Fruit fly (Drosophila melanogaster) whole organism, embryonic: ENCODE measurements around the gene sdk.

Experiments used
- Antp ChIP-seq: fragments of 200-800 bp; sonication (Bioruptor generic); optimal IDR thresholded peaks from 3 replicates; lab custom pipeline; 2016; ENCODE audit warnings: missing biosample characterization, missing genetic modification characterization
- Asciz ChIP-seq: fragments of 200-800 bp; sonication (Bioruptor generic); optimal IDR thresholded peaks from 2 replicates; lab custom pipeline; 2017; ENCODE audit warnings: missing biosample characterization, mild to moderate bottlenecking, missing genetic modification characterization, missing genetic modification reagents
- Bdp1 ChIP-seq: fragments of 200-800 bp; sonication (Bioruptor generic); optimal IDR thresholded peaks from 3 replicates; lab custom pipeline; 2016; ENCODE audit warnings: missing biosample characterization, missing genetic modification characterization
- Blimp-1 ChIP-seq: fragments of 200-800 bp; sonication (Bioruptor generic); optimal IDR thresholded peaks from 3 replicates; lab custom pipeline; 2018; ENCODE audit warnings: missing biosample characterization, missing genetic modification characterization, mild to moderate bottlenecking, moderate library complexity, missing genetic modification reagents
- CG1024 ChIP-seq: fragments of 200-800 bp; sonication (Bioruptor generic); IDR thresholded peaks from 2 replicates; pipeline ENCODE4 v1.3.6; 2022; ENCODE audit warnings: missing biosample characterization, missing genetic modification characterization
- CG10267 ChIP-seq: fragments of 200-800 bp; sonication (Bioruptor generic); optimal IDR thresholded peaks from 2 replicates; lab custom pipeline; 2018; ENCODE audit warnings: missing biosample characterization, mild to moderate bottlenecking, missing genetic modification characterization, moderate library complexity
- CG10543 ChIP-seq: fragments of 200-800 bp; sonication (Bioruptor generic); optimal IDR thresholded peaks from 3 replicates; lab custom pipeline; 2017; ENCODE audit warnings: missing biosample characterization, mild to moderate bottlenecking, missing genetic modification characterization, moderate library complexity
- CG12299 ChIP-seq: fragments of 200-800 bp; sonication (Bioruptor generic); optimal IDR thresholded peaks from 2 replicates; lab custom pipeline; 2018; ENCODE audit warnings: missing biosample characterization, mild to moderate bottlenecking, missing genetic modification characterization
- CG14710 ChIP-seq: fragments of 200-800 bp; sonication (Bioruptor generic); optimal IDR thresholded peaks from 3 replicates; lab custom pipeline; 2019; ENCODE audit warnings: missing biosample characterization, mild to moderate bottlenecking, missing genetic modification characterization, moderate library complexity
- CG15011 ChIP-seq: fragments of 200-800 bp; sonication (Bioruptor generic); optimal IDR thresholded peaks from 3 replicates; lab custom pipeline; 2018; ENCODE audit warnings: missing biosample characterization, mild to moderate bottlenecking, missing genetic modification characterization
- CG1529 ChIP-seq: fragments of 200-800 bp; sonication (Bioruptor generic); optimal IDR thresholded peaks from 3 replicates; lab custom pipeline; 2018; ENCODE audit warnings: missing biosample characterization, missing genetic modification characterization
- CG17802 ChIP-seq: fragments of 200-800 bp; sonication (Bioruptor generic); optimal IDR thresholded peaks from 2 replicates; lab custom pipeline; 2018; ENCODE audit warnings: missing biosample characterization, mild to moderate bottlenecking, missing genetic modification characterization, moderate library complexity
- CG18262 ChIP-seq: fragments of 200-800 bp; optimal IDR thresholded peaks from 3 replicates; lab custom pipeline; 2019; ENCODE audit warnings: missing biosample characterization, mild to moderate bottlenecking, missing genetic modification characterization, moderate library complexity
- CG33213 ChIP-seq: fragments of 200-800 bp; sonication (Bioruptor generic); optimal IDR thresholded peaks from 3 replicates; lab custom pipeline; 2016; ENCODE audit warnings: missing biosample characterization, missing genetic modification characterization
- CG34224 ChIP-seq: fragments of 200-800 bp; sonication (Bioruptor generic); IDR thresholded peaks from 3 replicates; pipeline ENCODE4 v1.3.6; 2022; ENCODE audit warnings: missing biosample characterization, missing genetic modification characterization; ENCODE audit not compliant: partially characterized antibody
- CG5180 ChIP-seq: fragments of 200-800 bp; sonication (Bioruptor generic); optimal IDR thresholded peaks from 3 replicates; lab custom pipeline; 2017; ENCODE audit warnings: missing biosample characterization, missing genetic modification characterization, mild to moderate bottlenecking, moderate library complexity, missing genetic modification reagents
- CG5245 ChIP-seq: fragments of 200-800 bp; sonication (Bioruptor generic); optimal IDR thresholded peaks from 3 replicates; lab custom pipeline; 2016; ENCODE audit warnings: missing biosample characterization, missing genetic modification characterization
- CG6272 ChIP-seq: fragments of 200-800 bp; sonication (Bioruptor generic); IDR thresholded peaks from 2 replicates; pipeline ENCODE4 v1.3.6; 2022; ENCODE audit warnings: missing biosample characterization, missing genetic modification characterization
- CG8281 ChIP-seq: fragments of 200-800 bp; sonication (Bioruptor generic); optimal IDR thresholded peaks from 2 replicates; lab custom pipeline; 2018; ENCODE audit warnings: missing biosample characterization, mild to moderate bottlenecking, missing genetic modification characterization, moderate library complexity
- CG9609 ChIP-seq: fragments of 200-800 bp; sonication (Bioruptor generic); optimal IDR thresholded peaks from 3 replicates; lab custom pipeline; 2016; ENCODE audit warnings: missing biosample characterization, missing genetic modification characterization
- Elba2 ChIP-seq: fragments of 200-800 bp; sonication (Bioruptor generic); optimal IDR thresholded peaks from 3 replicates; lab custom pipeline; 2016; ENCODE audit warnings: missing biosample characterization, missing genetic modification characterization
- Gug ChIP-seq: fragments of 200-800 bp; sonication (Bioruptor generic); IDR thresholded peaks from 4 replicates; pipeline ENCODE4 v1.3.6; 2022; ENCODE audit warnings: missing biosample characterization, missing genetic modification characterization
- H2.0 ChIP-seq: fragments of 200-800 bp; sonication (Bioruptor generic); IDR thresholded peaks from 2 replicates; pipeline ENCODE4 v1.3.6; 2022; ENCODE audit warnings: missing biosample characterization, missing genetic modification characterization
- Hmx ChIP-seq: fragments of 200-800 bp; sonication (Bioruptor generic); optimal IDR thresholded peaks from 2 replicates; lab custom pipeline; 2016; ENCODE audit warnings: missing biosample characterization, missing genetic modification characterization
- Hr51 ChIP-seq, 2 experiments: fragments of 200-800 bp; sonication (Bioruptor generic); optimal IDR thresholded peaks; 2 replicates in 1 of 2; 3 replicates in 1 of 2; lab custom pipeline; 2016 to 2018; ENCODE audit warnings: missing biosample characterization in 2 of 2, missing genetic modification characterization in 2 of 2, mild to moderate bottlenecking in 1 of 2, moderate library complexity in 1 of 2
- MESR4 ChIP-seq: fragments of 200-800 bp; sonication (Bioruptor generic); optimal IDR thresholded peaks from 2 replicates; lab custom pipeline; 2018; ENCODE audit warnings: missing biosample characterization, mild to moderate bottlenecking, missing genetic modification characterization, moderate library complexity
- Neu2 ChIP-seq: fragments of 200-800 bp; sonication (Bioruptor generic); optimal IDR thresholded peaks from 3 replicates; lab custom pipeline; 2016; ENCODE audit warnings: missing biosample characterization, missing genetic modification characterization, borderline replicate concordance
- Oaz ChIP-seq: fragments of 200-800 bp; sonication (Bioruptor generic); IDR thresholded peaks from 2 replicates; pipeline ENCODE4 v1.3.6; 2022; ENCODE audit warnings: missing biosample characterization, missing genetic modification characterization
- Oli ChIP-seq: fragments of 200-800 bp; sonication (Bioruptor generic); optimal IDR thresholded peaks from 2 replicates; lab custom pipeline; 2018; ENCODE audit warnings: missing biosample characterization, mild to moderate bottlenecking, missing genetic modification characterization, moderate library complexity
- Taf1 ChIP-seq: fragments of 200-800 bp; sonication (Bioruptor generic); IDR thresholded peaks from 2 replicates; pipeline ENCODE4 v1.3.6; 2022; ENCODE audit warnings: missing biosample characterization, missing genetic modification characterization
- abd-A ChIP-seq: fragments of 200-800 bp; sonication (Bioruptor generic); optimal IDR thresholded peaks from 3 replicates; lab custom pipeline; 2019; ENCODE audit warnings: missing biosample characterization, mild to moderate bottlenecking, missing genetic modification characterization, moderate library complexity
- bbx ChIP-seq: fragments of 200-800 bp; sonication (Bioruptor generic); IDR thresholded peaks from 2 replicates; pipeline ENCODE4 v1.3.6; 2022; ENCODE audit warnings: missing biosample characterization, missing genetic modification characterization; ENCODE audit not compliant: partially characterized antibody
- bcd ChIP-seq: fragments of 200-800 bp; sonication (Bioruptor generic); optimal IDR thresholded peaks from 2 replicates; lab custom pipeline; 2017; ENCODE audit warnings: missing biosample characterization, mild to moderate bottlenecking, missing genetic modification characterization
- cad ChIP-seq: fragments of >200 bp; optimal IDR thresholded peaks from 2 replicates; lab custom pipeline; 2017; ENCODE audit warnings: missing biosample characterization, missing genetic modification characterization
- dati ChIP-seq: fragments of 200-800 bp; sonication (Bioruptor generic); IDR thresholded peaks from 2 replicates; pipeline ENCODE4 v1.3.6; 2022; ENCODE audit warnings: missing biosample characterization, missing genetic modification characterization
- ewg ChIP-seq: fragments of 200-800 bp; sonication (Bioruptor generic); optimal IDR thresholded peaks from 3 replicates; lab custom pipeline; 2017; ENCODE audit warnings: mild to moderate bottlenecking, missing biosample characterization, missing genetic modification reagents, missing genetic modification characterization
- exex ChIP-seq: fragments of 200-800 bp; sonication (Bioruptor generic); optimal IDR thresholded peaks from 4 replicates; lab custom pipeline; 2018; ENCODE audit warnings: missing biosample characterization, mild to moderate bottlenecking, missing genetic modification characterization, moderate library complexity
- fd102C ChIP-seq: fragments of 200-800 bp; sonication (Bioruptor generic); optimal IDR thresholded peaks from 2 replicates; lab custom pipeline; 2018; ENCODE audit warnings: missing biosample characterization, mild to moderate bottlenecking, missing genetic modification characterization, moderate library complexity
- ind ChIP-seq: fragments of 200-800 bp; sonication (Bioruptor generic); optimal IDR thresholded peaks from 3 replicates; lab custom pipeline; 2016; ENCODE audit warnings: missing biosample characterization, missing genetic modification characterization
- lab ChIP-seq: fragments of 200-800 bp; sonication (Bioruptor generic); optimal IDR thresholded peaks from 3 replicates; lab custom pipeline; 2017; ENCODE audit warnings: missing biosample characterization, missing genetic modification characterization, mild to moderate bottlenecking, moderate library complexity, missing genetic modification reagents
- org-1 ChIP-seq: fragments of 200-800 bp; sonication (Bioruptor generic); optimal IDR thresholded peaks from 2 replicates; lab custom pipeline; 2017; ENCODE audit warnings: missing biosample characterization, missing genetic modification characterization
- pan ChIP-seq, 4 experiments: fragments of >200 bp in 3 of 4; fragments of 200-800 bp in 1 of 4; sonication (Bioruptor generic) in 1 of 4; optimal IDR thresholded peaks in 3 of 4; IDR thresholded peaks in 1 of 4; 2 replicates each; pipeline versions ENCODE4 v1.3.6 to Lab custom; 2017 to 2022; ENCODE audit warnings: missing biosample characterization in 2 of 4, missing genetic modification characterization in 2 of 4, mixed read lengths in 1 of 4
- sim ChIP-seq: fragments of 200-800 bp; sonication (Bioruptor generic); IDR thresholded peaks from 2 replicates; pipeline ENCODE4 v1.3.6; 2022; ENCODE audit warnings: missing biosample characterization, missing genetic modification characterization
- tio ChIP-seq: fragments of 200-800 bp; sonication (Bioruptor generic); optimal IDR thresholded peaks from 2 replicates; lab custom pipeline; 2017; ENCODE audit warnings: missing biosample characterization, missing genetic modification characterization, inconsistent platforms
- vfl ChIP-seq: fragments of 200-800 bp; sonication (Bioruptor generic); optimal IDR thresholded peaks from 2 replicates; lab custom pipeline; 2016; ENCODE audit warnings: missing biosample characterization, missing genetic modification characterization
- vvl ChIP-seq: fragments of 200-800 bp; sonication (Bioruptor generic); IDR thresholded peaks from 2 replicates; pipeline ENCODE4 v1.3.6; 2022; ENCODE audit warnings: missing biosample characterization, missing genetic modification characterization
- wdn ChIP-seq: fragments of 200-800 bp; sonication (Bioruptor generic); IDR thresholded peaks from 2 replicates; pipeline ENCODE4 v1.3.6; 2022; ENCODE audit warnings: missing biosample characterization, missing genetic modification characterization
- wek ChIP-seq: fragments of 200-800 bp; sonication (Bioruptor generic); optimal IDR thresholded peaks from 3 replicates; lab custom pipeline; 2018; ENCODE audit warnings: missing biosample characterization, mild to moderate bottlenecking, missing genetic modification characterization, moderate library complexity
- wor ChIP-seq: fragments of 200-800 bp; sonication (Bioruptor generic); IDR thresholded peaks from 2 replicates; pipeline ENCODE4 v1.3.6; 2022; ENCODE audit warnings: missing biosample characterization, missing genetic modification characterization

Gene sdk

dm6 chrX:796397-796989 lies 109.9 kb downstream of the sdk start (continued):
- peak; percentile 98 for TF ChIP-seq CG34224 (GFP tag; lab: Robert Waterston, UW)
- TF ChIP-seq CG1529 (GFP tag; lab: Kevin White, UChicago) = no peak
- TF ChIP-seq CG10267 = peak; percentile 26
- peak; percentile 11 for TF ChIP-seq MESR4 (GFP tag; lab: Kevin White, UChicago)
- peak; percentile 17 for TF ChIP-seq vfl (GFP tag; lab: Kevin White, UChicago)
- no peak for TF ChIP-seq wek
- 0 out of 2 replicates have a peak, but pooled peaks have one; percentile 31 for TF ChIP-seq CG6272 (GFP tag; lab: Robert Waterston, UW)
- TF ChIP-seq CG9609 (GFP tag; lab: Kevin White, UChicago) = no peak
- no peak for TF ChIP-seq Hmx (GFP tag; lab: Kevin White, UChicago)
- TF ChIP-seq dati (GFP tag; lab: Robert Waterston, UW) = no peak
- peak; percentile 49 for TF ChIP-seq CG18262 (tag; lab: Kevin White, UChicago)
- TF ChIP-seq org-1 (GFP tag; lab: Kevin White, UChicago) = no peak
- no peak for TF ChIP-seq fd102C
- TF ChIP-seq CG17802 (tag; lab: Kevin White, UChicago) = no peak
- TF ChIP-seq Gug (GFP tag; lab: Robert Waterston, UW) = peak; percentile 11; the same call in 1 of the 4 replicates
- no peak for TF ChIP-seq Taf1 (GFP tag; lab: Robert Waterston, UW)
- no peak for TF ChIP-seq Oaz (GFP tag; lab: Robert Waterston, UW)
- TF ChIP-seq bbx (GFP tag; lab: Robert Waterston, UW) = peak; percentile 98
- no peak for TF ChIP-seq CG1024 (GFP tag; lab: Robert Waterston, UW)
- no peak for TF ChIP-seq tio
- TF ChIP-seq Elba2 (GFP tag; lab: Kevin White, UChicago) = peak; percentile 99
- no peak for TF ChIP-seq pan (optimal IDR thresholded peaks at IDR 0.05; lab: Kevin White, UChicago)
- TF ChIP-seq pan (GFP tag; optimal IDR thresholded peaks at IDR 0.05 in 1 of 2, IDR thresholded peaks at IDR 0.05 in 1 of 2) = no peak
- peak; percentile 46 for TF ChIP-seq vvl (GFP tag; lab: Robert Waterston, UW)
- TF ChIP-seq wdn (GFP tag; lab: Robert Waterston, UW) = no peak
- TF ChIP-seq Hr51 (GFP tag; optimal IDR thresholded peaks at IDR 0.05; lab: Kevin White, UChicago) = no peak
- no peak for TF ChIP-seq Neu2 (GFP tag; lab: Kevin White, UChicago)
- no peak for TF ChIP-seq lab
- TF ChIP-seq CG12299 = no peak
- no peak for TF ChIP-seq bcd (GFP tag; lab: Kevin White, UChicago)
- TF ChIP-seq sim (GFP tag; lab: Robert Waterston, UW) = no peak
- TF ChIP-seq abd-A = no peak
- no peak for TF ChIP-seq ewg (GFP tag; lab: Kevin White, UChicago)
- no peak for TF ChIP-seq H2.0 (GFP tag; lab: Robert Waterston, UW)
- no peak for TF ChIP-seq CG5180 (GFP tag; lab: Kevin White, UChicago)
- peak; percentile 12 for TF ChIP-seq exex (tag; lab: Kevin White, UChicago)
- TF ChIP-seq CG8281 (tag; lab: Kevin White, UChicago) = no peak
- peak; percentile 98 for TF ChIP-seq CG33213 (GFP tag; lab: Kevin White, UChicago)
- TF ChIP-seq ind (GFP tag; lab: Kevin White, UChicago) = no peak
- TF ChIP-seq CG5245 (GFP tag; lab: Kevin White, UChicago) = no peak
- TF ChIP-seq Bdp1 (GFP tag; lab: Kevin White, UChicago) = no peak
- no peak for TF ChIP-seq wor (GFP tag; lab: Robert Waterston, UW)
- no peak for TF ChIP-seq CG15011
- no peak for TF ChIP-seq Asciz (GFP tag; lab: Kevin White, UChicago)
- TF ChIP-seq Blimp-1 (GFP tag; lab: Kevin White, UChicago) = no peak
- TF ChIP-seq Oli (tag; lab: Kevin White, UChicago) = no peak
- TF ChIP-seq CG14710 (tag; lab: Kevin White, UChicago) = peak; percentile 60
- peak; percentile 55 for TF ChIP-seq CG10543 (GFP tag; lab: Kevin White, UChicago)
- no peak for TF ChIP-seq cad (GFP tag; lab: Kevin White, UChicago)
- TF ChIP-seq Antp (GFP tag; lab: Kevin White, UChicago) = no peak
